Worm (Caenorhabditis elegans) whole organism, L3 larva: ENCODE data around the gene trp-1.
A peak's percentile ranks its signal among the peaks of the same experiment; 100 is the strongest.

Experiments
- R02D3.7 ChIP-seq: fragments of 150-350 bp; optimal IDR thresholded peaks from 2 replicates; lab custom pipeline; 2014; ENCODE audit warnings: missing biosample characterization, missing genetic modification characterization
- ZK546.5 ChIP-seq: sonication (generic microtip); optimal IDR thresholded peaks from 2 replicates; lab custom pipeline; 2017; ENCODE audit warnings: missing biosample characterization, missing genetic modification characterization
- aly-2 ChIP-seq: fragments of 150-350 bp; optimal IDR thresholded peaks from 2 replicates; lab custom pipeline; 2014; ENCODE audit warnings: missing biosample characterization, missing genetic modification characterization
- ama-1 ChIP-seq: fragments of 150-350 bp; optimal IDR thresholded peaks from 2 replicates; lab custom pipeline; 2018
- ceh-16 ChIP-seq: sonication (generic microtip); optimal IDR thresholded peaks from 2 replicates; lab custom pipeline; 2017; ENCODE audit warnings: missing biosample characterization, missing genetic modification characterization
- ceh-28 ChIP-seq: fragments of 150-350 bp; optimal IDR thresholded peaks from 2 replicates; lab custom pipeline; 2014; ENCODE audit warnings: missing biosample characterization, missing genetic modification reagents, missing genetic modification characterization
- ceh-82 ChIP-seq: fragments of 150-350 bp; optimal IDR thresholded peaks from 2 replicates; lab custom pipeline; 2014; ENCODE audit warnings: missing biosample characterization, missing genetic modification characterization
- ceh-9 ChIP-seq: sonication (generic microtip); optimal IDR thresholded peaks from 2 replicates; lab custom pipeline; 2018; ENCODE audit warnings: missing biosample characterization, missing genetic modification characterization
- daf-12 ChIP-seq: fragments of 150-350 bp; optimal IDR thresholded peaks from 2 replicates; lab custom pipeline; 2014; ENCODE audit warnings: missing biosample characterization, missing genetic modification reagents, missing genetic modification characterization
- egl-27 ChIP-seq: sonication (generic microtip); optimal IDR thresholded peaks from 4 replicates; lab custom pipeline; 2017; ENCODE audit warnings: missing biosample characterization, missing genetic modification reagents, missing genetic modification characterization
- egl-5 ChIP-seq: fragments of 150-350 bp; optimal IDR thresholded peaks from 2 replicates; lab custom pipeline; 2017; ENCODE audit warnings: missing biosample characterization, missing genetic modification reagents, missing genetic modification characterization, inconsistent platforms
- elt-1 ChIP-seq: fragments of 150-350 bp; optimal IDR thresholded peaks from 2 replicates; lab custom pipeline; 2014; ENCODE audit warnings: missing biosample characterization, missing genetic modification characterization
- elt-2 ChIP-seq: sonication (generic microtip); optimal IDR thresholded peaks from 2 replicates; lab custom pipeline; 2016; ENCODE audit warnings: missing genetic modification reagents, mild to moderate bottlenecking, missing genetic modification characterization, missing compliant biosample characterization
- elt-3 ChIP-seq, 3 experiments: fragments of 150-350 bp in 1 of 3; sonication (generic microtip) in 2 of 3; optimal IDR thresholded peaks; 2 replicates in 2 of 3; 4 replicates in 1 of 3; lab custom pipeline; 2014 to 2017; ENCODE audit warnings: missing biosample characterization in 3 of 3, missing genetic modification characterization in 3 of 3
- eor-1 ChIP-seq, 2 experiments: fragments of 150-350 bp; optimal IDR thresholded peaks; 2 replicates each; lab custom pipeline; 2014 to 2018; ENCODE audit warnings: missing biosample characterization in 2 of 2, missing genetic modification characterization in 2 of 2
- fkh-10 ChIP-seq: sonication (generic microtip); optimal IDR thresholded peaks from 2 replicates; lab custom pipeline; 2017; ENCODE audit warnings: missing biosample characterization, missing genetic modification reagents, missing genetic modification characterization
- fkh-2 ChIP-seq: fragments of 150-350 bp; optimal IDR thresholded peaks from 2 replicates; lab custom pipeline; 2014; ENCODE audit warnings: missing biosample characterization, missing genetic modification reagents, missing genetic modification characterization
- fos-1 ChIP-seq: fragments of 150-350 bp; optimal IDR thresholded peaks from 2 replicates; lab custom pipeline; 2014; ENCODE audit warnings: missing biosample characterization, missing genetic modification characterization
- hmg-11 ChIP-seq: sonication (generic microtip); optimal IDR thresholded peaks from 2 replicates; lab custom pipeline; 2016; ENCODE audit warnings: missing genetic modification characterization, missing compliant biosample characterization
- jun-1 ChIP-seq: fragments of 150-350 bp; optimal IDR thresholded peaks from 2 replicates; lab custom pipeline; 2014; ENCODE audit warnings: missing biosample characterization, missing genetic modification reagents, missing genetic modification characterization
- lin-15B ChIP-seq: fragments of 150-350 bp; optimal IDR thresholded peaks from 2 replicates; lab custom pipeline; 2014; ENCODE audit warnings: missing biosample characterization, missing genetic modification characterization
- lin-39 ChIP-seq: fragments of 150-350 bp; optimal IDR thresholded peaks from 2 replicates; lab custom pipeline; 2018; ENCODE audit warnings: missing biosample characterization, missing genetic modification reagents, missing genetic modification characterization
- lsy-12 ChIP-seq: sonication (generic microtip); optimal IDR thresholded peaks from 2 replicates; lab custom pipeline; 2016; ENCODE audit warnings: mild to moderate bottlenecking, missing genetic modification characterization, missing compliant biosample characterization
- mdl-1 ChIP-seq: fragments of 150-350 bp; optimal IDR thresholded peaks from 2 replicates; lab custom pipeline; 2014; ENCODE audit warnings: missing biosample characterization, missing genetic modification characterization
- mml-1 ChIP-seq: fragments of 150-350 bp; sonication (generic microtip); optimal IDR thresholded peaks from 3 replicates; lab custom pipeline; 2014; ENCODE audit warnings: missing biosample characterization, missing genetic modification characterization
- nfya-1 ChIP-seq: sonication (generic microtip); optimal IDR thresholded peaks from 2 replicates; lab custom pipeline; 2017; ENCODE audit warnings: missing genetic modification characterization, mild to moderate bottlenecking, missing compliant biosample characterization, antibody characterized with exemption, moderate library complexity; ENCODE audit not compliant: insufficient read depth
- nhr-11 ChIP-seq: fragments of 150-350 bp; optimal IDR thresholded peaks from 2 replicates; lab custom pipeline; 2014; ENCODE audit warnings: missing biosample characterization, missing genetic modification characterization
- nhr-12 ChIP-seq: fragments of 150-350 bp; optimal IDR thresholded peaks from 2 replicates; lab custom pipeline; 2014; ENCODE audit warnings: missing biosample characterization, missing genetic modification characterization
- nhr-23 ChIP-seq: fragments of 150-350 bp; optimal IDR thresholded peaks from 2 replicates; lab custom pipeline; 2014; ENCODE audit warnings: missing biosample characterization, missing genetic modification reagents, missing genetic modification characterization
- nhr-237 ChIP-seq: fragments of 150-350 bp; optimal IDR thresholded peaks from 2 replicates; lab custom pipeline; 2014; ENCODE audit warnings: missing biosample characterization, missing genetic modification characterization
- nhr-25 ChIP-seq: sonication (generic microtip); optimal IDR thresholded peaks from 2 replicates; lab custom pipeline; 2017; ENCODE audit warnings: missing biosample characterization, missing genetic modification characterization
- nhr-28 ChIP-seq: fragments of 150-350 bp; optimal IDR thresholded peaks from 2 replicates; lab custom pipeline; 2014; ENCODE audit warnings: missing biosample characterization, missing genetic modification characterization
- nhr-43 ChIP-seq: sonication (generic microtip); optimal IDR thresholded peaks from 2 replicates; lab custom pipeline; 2016; ENCODE audit warnings: mild to moderate bottlenecking, missing genetic modification characterization, missing compliant biosample characterization; ENCODE audit not compliant: poor library complexity, severe bottlenecking
- nhr-67 ChIP-seq: fragments of 150-350 bp; optimal IDR thresholded peaks from 2 replicates; lab custom pipeline; 2014; ENCODE audit warnings: missing biosample characterization, missing genetic modification characterization
- nhr-76 ChIP-seq: fragments of 150-350 bp; sonication (generic microtip); optimal IDR thresholded peaks from 5 replicates; lab custom pipeline; 2014; ENCODE audit warnings: missing biosample characterization, missing genetic modification characterization
- nhr-77 ChIP-seq: fragments of 150-350 bp; optimal IDR thresholded peaks from 2 replicates; lab custom pipeline; 2014; ENCODE audit warnings: missing biosample characterization, missing genetic modification characterization
- pha-4 ChIP-seq: fragments of 150-350 bp; optimal IDR thresholded peaks from 2 replicates; lab custom pipeline; 2014; ENCODE audit warnings: missing biosample characterization, missing genetic modification reagents, missing genetic modification characterization
- pqm-1 ChIP-seq: fragments of 150-350 bp; optimal IDR thresholded peaks from 2 replicates; lab custom pipeline; 2017; ENCODE audit warnings: missing biosample characterization, missing genetic modification characterization, inconsistent platforms
- sea-2 ChIP-seq: fragments of 150-350 bp; sonication (generic microtip); optimal IDR thresholded peaks from 4 replicates; lab custom pipeline; 2014; ENCODE audit warnings: missing biosample characterization, missing genetic modification reagents, missing genetic modification characterization
- skn-1 ChIP-seq: fragments of 150-350 bp; optimal IDR thresholded peaks from 2 replicates; lab custom pipeline; 2014; ENCODE audit warnings: missing biosample characterization, missing genetic modification characterization
- snpc-4 ChIP-seq: fragments of 150-350 bp; optimal IDR thresholded peaks from 2 replicates; lab custom pipeline; 2014; ENCODE audit warnings: missing biosample characterization, missing genetic modification characterization
- tbx-2 ChIP-seq: sonication (generic microtip); optimal IDR thresholded peaks from 2 replicates; lab custom pipeline; 2016; ENCODE audit warnings: mild to moderate bottlenecking, missing genetic modification characterization, missing compliant biosample characterization
- unc-39 ChIP-seq: sonication (generic microtip); optimal IDR thresholded peaks from 4 replicates; lab custom pipeline; 2017; ENCODE audit warnings: missing biosample characterization, missing genetic modification characterization
- unc-62 ChIP-seq: fragments of 150-350 bp; sonication (generic microtip); optimal IDR thresholded peaks from 4 replicates; lab custom pipeline; 2014; ENCODE audit warnings: missing biosample characterization, missing genetic modification reagents, missing genetic modification characterization
- zag-1 ChIP-seq: fragments of 150-350 bp; optimal IDR thresholded peaks from 2 replicates; lab custom pipeline; 2014; ENCODE audit warnings: missing biosample characterization, missing genetic modification characterization
- ztf-11 ChIP-seq: fragments of 150-350 bp; optimal IDR thresholded peaks from 2 replicates; lab custom pipeline; 2014; ENCODE audit warnings: missing biosample characterization, missing genetic modification characterization
- ztf-4 ChIP-seq: fragments of 150-350 bp; optimal IDR thresholded peaks from 2 replicates; lab custom pipeline; 2014; ENCODE audit warnings: missing biosample characterization, missing genetic modification characterization

trp-1 gene

DNA sequence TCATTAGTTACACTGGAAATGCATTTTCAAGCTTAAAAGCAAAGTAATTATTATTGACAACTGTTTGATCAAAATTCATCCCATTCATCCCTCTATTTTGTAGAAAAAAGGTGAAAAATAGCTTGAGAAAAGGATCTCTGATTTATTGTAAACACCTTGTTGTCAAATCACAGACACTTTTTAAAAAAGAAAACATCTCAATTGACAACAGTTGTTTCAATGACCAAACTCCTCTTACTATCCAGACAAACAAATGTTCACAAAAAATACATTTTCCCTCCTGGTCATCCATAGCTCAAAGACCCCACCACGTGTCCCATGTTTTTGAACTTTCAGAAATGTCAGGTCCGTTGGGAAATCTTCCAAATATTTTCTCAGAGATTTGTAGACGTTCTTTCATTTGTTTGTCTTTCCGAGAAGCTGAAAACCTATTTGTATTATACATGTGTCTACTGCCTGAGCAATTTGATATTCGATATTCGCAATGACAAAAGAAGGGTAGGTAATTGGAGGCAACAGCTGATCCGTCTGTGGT is at the start of gene trp-1:
TSS of gene trp-1 (plus strand) at position 485 of the 535 bp plus-strand sequence.
- no peak for TF ChIP-seq fkh-10 (GFP tag; lab: Kevin White, UChicago)
- no peak for TF ChIP-seq zag-1 (tag; lab: Kevin White, UChicago)
- no peak for TF ChIP-seq elt-1 (tag; lab: Kevin White, UChicago)
- no peak for TF ChIP-seq hmg-11
- TF ChIP-seq pha-4 (tag; lab: Kevin White, UChicago): no peak
- TF ChIP-seq ceh-16 (tag; lab: Kevin White, UChicago): no peak
- no peak for TF ChIP-seq nhr-77
- TF ChIP-seq nhr-67 (tag; lab: Kevin White, UChicago): no peak
- no peak for TF ChIP-seq nhr-28 (tag; lab: Kevin White, UChicago)
- TF ChIP-seq mml-1: no peak
- no peak for TF ChIP-seq ztf-11 (tag; lab: Kevin White, UChicago)
- TF ChIP-seq daf-12 (tag; lab: Kevin White, UChicago): no peak
- TF ChIP-seq tbx-2 (tag; lab: Kevin White, UChicago): no peak
- TF ChIP-seq pqm-1 (tag; lab: Kevin White, UChicago): no peak
- TF ChIP-seq nhr-11: no peak
- no peak for TF ChIP-seq ama-1 (lab: Kevin White, UChicago)
- TF ChIP-seq nhr-12 (tag; lab: Kevin White, UChicago): no peak
- no peak for TF ChIP-seq mdl-1 (tag; lab: Kevin White, UChicago)
- TF ChIP-seq nhr-76 (tag; lab: Kevin White, UChicago): no peak
- no peak for TF ChIP-seq nhr-237 (tag; lab: Kevin White, UChicago)

DNA sequence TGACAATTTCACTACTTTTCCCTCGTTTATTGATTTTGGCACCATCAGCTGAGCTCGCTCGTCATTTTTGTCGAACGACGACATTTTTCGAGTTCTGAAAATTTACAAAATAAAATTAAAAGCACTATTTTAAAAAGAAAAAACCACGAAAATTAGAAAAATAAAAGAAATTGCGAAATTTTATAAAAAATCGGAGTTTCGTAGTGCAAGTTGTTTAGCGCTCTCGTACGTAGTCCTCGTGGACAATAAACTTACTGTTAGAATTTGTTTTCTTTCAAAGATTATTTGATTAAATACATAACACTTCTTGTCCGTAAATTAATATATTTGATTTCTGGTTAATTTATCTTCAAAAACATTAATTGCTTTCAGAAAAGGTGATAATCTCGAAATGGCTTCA is 44.7 kb upstream of the trp-1 start, which contains the start of the genes ess-2 and F42H10.2:
TSS of gene ess-2 (minus strand) at position 99 of the 400 bp plus-strand sequence.
TSS of gene F42H10.2 (plus strand) at position 367 of the 400 bp plus-strand sequence.
- no peak for TF ChIP-seq ZK546.5 (tag; lab: Kevin White, UChicago)
- TF ChIP-seq nhr-25 (tag; lab: Kevin White, UChicago): peak; percentile 15
- no peak for TF ChIP-seq elt-2
- no peak for TF ChIP-seq nhr-28 (tag; lab: Kevin White, UChicago)
- TF ChIP-seq egl-27 (tag; lab: Kevin White, UChicago): no peak
- no peak for TF ChIP-seq ztf-4 (tag; lab: Kevin White, UChicago)
- peak; percentile 50 for TF ChIP-seq nhr-23 (tag; lab: Kevin White, UChicago)
- TF ChIP-seq nhr-67 (tag; lab: Kevin White, UChicago): no peak
- TF ChIP-seq fkh-10 (GFP tag; lab: Kevin White, UChicago): no peak
- TF ChIP-seq zag-1 (tag; lab: Kevin White, UChicago): no peak
- TF ChIP-seq lsy-12 (tag; lab: Kevin White, UChicago): no peak
- TF ChIP-seq nhr-12 (tag; lab: Kevin White, UChicago): no peak
- no peak for TF ChIP-seq nhr-43 (tag; lab: Kevin White, UChicago)
- TF ChIP-seq pha-4 (tag; lab: Kevin White, UChicago): peak; percentile 76
- no peak for TF ChIP-seq nhr-237 (tag; lab: Kevin White, UChicago)
- no peak for TF ChIP-seq unc-39 (tag; lab: Kevin White, UChicago)
- TF ChIP-seq ceh-82 (tag; lab: Kevin White, UChicago): no peak
- TF ChIP-seq elt-1 (tag; lab: Kevin White, UChicago): no peak
- no peak for TF ChIP-seq ceh-28 (tag; lab: Kevin White, UChicago)
- TF ChIP-seq nhr-77: no peak
- no peak for TF ChIP-seq skn-1 (tag; lab: Kevin White, UChicago)
- TF ChIP-seq fos-1 (tag; lab: Kevin White, UChicago): no peak
- TF ChIP-seq unc-62 (GFP tag; lab: Kevin White, UChicago): no peak
- peak; percentile 67 for TF ChIP-seq nfya-1 (tag; lab: Kevin White, UChicago)
- TF ChIP-seq mml-1: no peak
- TF ChIP-seq ama-1 (lab: Kevin White, UChicago): no peak
- no peak for TF ChIP-seq daf-12 (tag; lab: Kevin White, UChicago)
- peak; percentile 87 for TF ChIP-seq lin-15B (tag; lab: Kevin White, UChicago)
- TF ChIP-seq lin-39 (tag; lab: Kevin White, UChicago): no peak
- no peak for TF ChIP-seq tbx-2 (tag; lab: Kevin White, UChicago)
- TF ChIP-seq mdl-1 (tag; lab: Kevin White, UChicago): no peak
- TF ChIP-seq hmg-11: peak; percentile 23
- no peak for TF ChIP-seq aly-2 (tag; lab: Kevin White, UChicago)
- no peak for TF ChIP-seq nhr-11
- no peak for TF ChIP-seq ceh-9 (tag; lab: Kevin White, UChicago)
- peak; percentile 1 for TF ChIP-seq snpc-4
- no peak for TF ChIP-seq jun-1 (tag; lab: Kevin White, UChicago)
- no peak for TF ChIP-seq R02D3.7 (tag; lab: Kevin White, UChicago)
- no peak for TF ChIP-seq eor-1 (tag; optimal IDR thresholded peaks at IDR 0.05; lab: Kevin White, UChicago)
- no peak for TF ChIP-seq ceh-16 (tag; lab: Kevin White, UChicago)
- TF ChIP-seq elt-3 (tag; optimal IDR thresholded peaks at IDR 0.05; lab: Kevin White, UChicago): no peak
- TF ChIP-seq egl-5 (tag; lab: Kevin White, UChicago): no peak
- no peak for TF ChIP-seq pqm-1 (tag; lab: Kevin White, UChicago)
- no peak for TF ChIP-seq sea-2 (GFP tag; lab: Kevin White, UChicago)
- TF ChIP-seq fkh-2 (tag; lab: Kevin White, UChicago): no peak
- no peak for TF ChIP-seq ztf-11 (tag; lab: Kevin White, UChicago)
- no peak for TF ChIP-seq nhr-76 (tag; lab: Kevin White, UChicago)
